Fruit fly (Drosophila melanogaster) whole organism, embryonic: ENCODE data around the gene CkIIbeta.
A peak's percentile ranks its signal among the peaks of the same experiment; 100 is the strongest.

Experiments
- Abd-B ChIP-seq: fragments of 200-800 bp; sonication (Bioruptor generic); optimal IDR thresholded peaks from 2 replicates; lab custom pipeline; 2018; ENCODE audit warnings: missing biosample characterization, mild to moderate bottlenecking, missing genetic modification characterization, moderate library complexity
- Bdp1 ChIP-seq: fragments of 200-800 bp; sonication (Bioruptor generic); optimal IDR thresholded peaks from 3 replicates; lab custom pipeline; 2016; ENCODE audit warnings: missing biosample characterization, missing genetic modification characterization
- CG10147 ChIP-seq: fragments of 200-800 bp; sonication (Bioruptor generic); optimal IDR thresholded peaks from 2 replicates; lab custom pipeline; 2019; ENCODE audit warnings: missing biosample characterization, mild to moderate bottlenecking, missing genetic modification characterization, moderate library complexity
- CG10209 ChIP-seq: fragments of 200-800 bp; sonication (Bioruptor generic); optimal IDR thresholded peaks from 3 replicates; lab custom pipeline; 2017; ENCODE audit warnings: missing biosample characterization, mild to moderate bottlenecking, missing genetic modification characterization, missing genetic modification reagents
- CG1024 ChIP-seq: fragments of 200-800 bp; sonication (Bioruptor generic); IDR thresholded peaks from 2 replicates; pipeline ENCODE4 v1.3.6; 2022; ENCODE audit warnings: missing biosample characterization, missing genetic modification characterization
- CG10462 ChIP-seq: fragments of 200-800 bp; sonication (Bioruptor generic); optimal IDR thresholded peaks from 2 replicates; lab custom pipeline; 2016; ENCODE audit warnings: missing biosample characterization, missing genetic modification characterization
- CG11560 ChIP-seq: fragments of 200-800 bp; sonication (Bioruptor generic); IDR thresholded peaks from 3 replicates; pipeline ENCODE4 v1.3.6; 2022; ENCODE audit warnings: missing biosample characterization, missing genetic modification characterization
- CG14014 ChIP-seq: fragments of 200-800 bp; sonication (Bioruptor generic); IDR thresholded peaks from 2 replicates; pipeline ENCODE4 v1.3.6; 2022; ENCODE audit warnings: missing biosample characterization, missing genetic modification characterization
- CG14965 ChIP-seq: fragments of 200-800 bp; sonication (Bioruptor generic); optimal IDR thresholded peaks from 2 replicates; lab custom pipeline; 2016; ENCODE audit warnings: missing biosample characterization, missing genetic modification characterization, borderline replicate concordance
- CG2202 ChIP-seq: fragments of 200-800 bp; sonication (Bioruptor generic); optimal IDR thresholded peaks from 2 replicates; lab custom pipeline; 2018; ENCODE audit warnings: missing biosample characterization, mild to moderate bottlenecking, missing genetic modification characterization
- CG2875 ChIP-seq: fragments of 200-800 bp; sonication (Bioruptor generic); optimal IDR thresholded peaks from 2 replicates; lab custom pipeline; 2017; ENCODE audit warnings: missing biosample characterization, mild to moderate bottlenecking, missing genetic modification characterization, missing genetic modification reagents
- CG31224 ChIP-seq: fragments of 200-800 bp; sonication (Bioruptor generic); IDR thresholded peaks from 2 replicates; pipeline ENCODE4 v1.3.6; 2022; ENCODE audit warnings: missing biosample characterization, missing genetic modification characterization
- CG3847 ChIP-seq: fragments of 200-800 bp; sonication (Bioruptor generic); IDR thresholded peaks from 2 replicates; pipeline ENCODE4 v1.3.6; 2022; ENCODE audit warnings: missing biosample characterization, missing genetic modification characterization
- CG43689 ChIP-seq: fragments of 200-800 bp; sonication (Bioruptor generic); IDR thresholded peaks from 2 replicates; pipeline ENCODE4 v1.3.6; 2022; ENCODE audit warnings: missing biosample characterization, missing genetic modification characterization
- CG6254 ChIP-seq: fragments of 200-800 bp; sonication (Bioruptor generic); optimal IDR thresholded peaks from 3 replicates; lab custom pipeline; 2017; ENCODE audit warnings: mild to moderate bottlenecking, missing biosample characterization, missing genetic modification reagents, missing genetic modification characterization
- CG7987 ChIP-seq: fragments of 200-800 bp; sonication (Bioruptor generic); optimal IDR thresholded peaks from 2 replicates; lab custom pipeline; 2018; ENCODE audit warnings: missing biosample characterization, mild to moderate bottlenecking, missing genetic modification characterization, moderate library complexity
- CG8290 ChIP-seq, 3 experiments: fragments of 200-800 bp; sonication (Bioruptor generic); optimal IDR thresholded peaks; 2 replicates each; lab custom pipeline; 2016 to 2019; ENCODE audit warnings: missing biosample characterization in 3 of 3, missing genetic modification characterization in 3 of 3, mild to moderate bottlenecking in 2 of 3, moderate library complexity in 1 of 3
- CG8924 ChIP-seq: fragments of 200-800 bp; optimal IDR thresholded peaks from 3 replicates; lab custom pipeline; 2019; ENCODE audit warnings: missing biosample characterization, mild to moderate bottlenecking, missing genetic modification characterization, moderate library complexity
- CHES-1-like ChIP-seq: fragments of 200-800 bp; sonication (Bioruptor generic); optimal IDR thresholded peaks from 2 replicates; lab custom pipeline; 2016; ENCODE audit warnings: missing biosample characterization, missing genetic modification characterization
- Deaf1 ChIP-seq: fragments of 200-800 bp; optimal IDR thresholded peaks from 3 replicates; lab custom pipeline; 2019; ENCODE audit warnings: missing biosample characterization, mild to moderate bottlenecking, missing genetic modification characterization, moderate library complexity
- E2f2 ChIP-seq: fragments of 200-800 bp; sonication (Bioruptor generic); IDR thresholded peaks from 2 replicates; pipeline ENCODE4 v1.3.6; 2022; ENCODE audit warnings: missing biosample characterization, missing genetic modification characterization
- Hmr ChIP-seq: fragments of 200-800 bp; sonication (Bioruptor generic); optimal IDR thresholded peaks from 3 replicates; lab custom pipeline; 2017; ENCODE audit warnings: mild to moderate bottlenecking, missing biosample characterization, missing genetic modification reagents, missing genetic modification characterization
- Hr39 ChIP-seq: fragments of >200 bp; optimal IDR thresholded peaks from 2 replicates; lab custom pipeline; 2017
- Mad ChIP-seq: fragments of 200-800 bp; sonication (Bioruptor generic); optimal IDR thresholded peaks from 2 replicates; lab custom pipeline; 2016; ENCODE audit warnings: missing biosample characterization, missing genetic modification characterization
- NC2β ChIP-seq: fragments of 200-800 bp; sonication (Bioruptor generic); optimal IDR thresholded peaks from 2 replicates; lab custom pipeline; 2016; ENCODE audit warnings: missing biosample characterization, missing genetic modification characterization
- NK7.1 ChIP-seq: fragments of 200-800 bp; sonication (Bioruptor generic); optimal IDR thresholded peaks from 3 replicates; lab custom pipeline; 2016; ENCODE audit warnings: missing biosample characterization, missing genetic modification characterization
- Optix ChIP-seq: fragments of 200-800 bp; sonication (Bioruptor generic); IDR thresholded peaks from 3 replicates; pipeline ENCODE4 v1.3.6; 2022; ENCODE audit warnings: missing biosample characterization, missing genetic modification characterization
- Six4 ChIP-seq: fragments of 200-800 bp; sonication (Bioruptor generic); optimal IDR thresholded peaks from 2 replicates; lab custom pipeline; 2016; ENCODE audit warnings: missing biosample characterization, missing genetic modification characterization
- Spps ChIP-seq: fragments of 200-800 bp; sonication (Bioruptor generic); optimal IDR thresholded peaks from 2 replicates; lab custom pipeline; 2018; ENCODE audit warnings: missing biosample characterization, mild to moderate bottlenecking, missing genetic modification characterization
- abd-A ChIP-seq: fragments of 200-800 bp; sonication (Bioruptor generic); optimal IDR thresholded peaks from 3 replicates; lab custom pipeline; 2019; ENCODE audit warnings: missing biosample characterization, mild to moderate bottlenecking, missing genetic modification characterization, moderate library complexity
- amos ChIP-seq: fragments of 200-800 bp; sonication (Bioruptor generic); IDR thresholded peaks from 2 replicates; pipeline ENCODE4 v1.3.6; 2022; ENCODE audit warnings: missing biosample characterization, missing genetic modification characterization; ENCODE audit not compliant: partially characterized antibody
- bab2 ChIP-seq: fragments of 200-800 bp; sonication (Bioruptor generic); optimal IDR thresholded peaks from 2 replicates; lab custom pipeline; 2016; ENCODE audit warnings: missing biosample characterization, missing genetic modification characterization
- bigmax ChIP-seq: fragments of 200-800 bp; sonication (Bioruptor generic); optimal IDR thresholded peaks from 2 replicates; lab custom pipeline; 2018; ENCODE audit warnings: missing biosample characterization, mild to moderate bottlenecking, missing genetic modification characterization
- chm ChIP-seq: fragments of 200-800 bp; sonication (Bioruptor generic); IDR thresholded peaks from 2 replicates; pipeline ENCODE4 v1.3.6; 2022; ENCODE audit warnings: missing biosample characterization, missing genetic modification characterization
- dmrt11E ChIP-seq: fragments of 200-800 bp; sonication (Bioruptor generic); optimal IDR thresholded peaks from 3 replicates; lab custom pipeline; 2018; ENCODE audit warnings: missing biosample characterization, mild to moderate bottlenecking, missing genetic modification characterization, moderate library complexity
- dpn ChIP-seq, 2 experiments: fragments of 200-800 bp; sonication (Bioruptor generic); optimal IDR thresholded peaks; 3 replicates each; lab custom pipeline; 2016; ENCODE audit warnings: missing biosample characterization in 2 of 2, missing genetic modification characterization in 2 of 2
- esg ChIP-seq: fragments of 200-800 bp; sonication (Bioruptor generic); conservative IDR thresholded peaks from 2 replicates; pipeline ENCODE4 v1.3.6; 2022; ENCODE audit warnings: missing biosample characterization, missing genetic modification characterization
- ewg ChIP-seq: fragments of 200-800 bp; sonication (Bioruptor generic); optimal IDR thresholded peaks from 3 replicates; lab custom pipeline; 2017; ENCODE audit warnings: mild to moderate bottlenecking, missing biosample characterization, missing genetic modification reagents, missing genetic modification characterization
- pfk ChIP-seq: fragments of 200-800 bp; sonication (Bioruptor generic); optimal IDR thresholded peaks from 2 replicates; lab custom pipeline; 2018; ENCODE audit warnings: missing biosample characterization, mild to moderate bottlenecking, missing genetic modification characterization, moderate library complexity
- pita ChIP-seq: fragments of 200-800 bp; sonication (Bioruptor generic); optimal IDR thresholded peaks from 2 replicates; lab custom pipeline; 2017; ENCODE audit warnings: missing biosample characterization, mild to moderate bottlenecking, missing genetic modification characterization
- pzg ChIP-seq: fragments of 200-800 bp; sonication (Bioruptor generic); optimal IDR thresholded peaks from 3 replicates; lab custom pipeline; 2018; ENCODE audit warnings: missing biosample characterization, mild to moderate bottlenecking, missing genetic modification characterization, moderate library complexity
- sc ChIP-seq, 3 experiments: fragments of >200 bp in 2 of 3; fragments of 200-800 bp in 1 of 3; sonication (Bioruptor generic) in 1 of 3; optimal IDR thresholded peaks; 2 replicates in 2 of 3; 3 replicates in 1 of 3; lab custom pipeline; 2017; ENCODE audit warnings: mild to moderate bottlenecking in 1 of 3, missing biosample characterization in 1 of 3, missing genetic modification characterization in 1 of 3, missing genetic modification reagents in 1 of 3
- sd ChIP-seq: fragments of 200-800 bp; sonication (Bioruptor generic); optimal IDR thresholded peaks from 3 replicates; lab custom pipeline; 2018; ENCODE audit warnings: missing biosample characterization, mild to moderate bottlenecking, missing genetic modification characterization, moderate library complexity
- shn ChIP-seq: fragments of 200-800 bp; sonication (Bioruptor generic); optimal IDR thresholded peaks from 3 replicates; lab custom pipeline; 2016; ENCODE audit warnings: missing biosample characterization, missing genetic modification characterization
- so ChIP-seq: fragments of 200-800 bp; sonication (Bioruptor generic); IDR thresholded peaks from 3 replicates; pipeline ENCODE4 v1.3.6; 2022; ENCODE audit warnings: missing biosample characterization, missing genetic modification characterization
- stwl ChIP-seq: fragments of 200-800 bp; sonication (Bioruptor generic); optimal IDR thresholded peaks from 3 replicates; lab custom pipeline; 2018; ENCODE audit warnings: missing biosample characterization, mild to moderate bottlenecking, missing genetic modification characterization, moderate library complexity
- sug ChIP-seq: fragments of 200-800 bp; optimal IDR thresholded peaks from 2 replicates; lab custom pipeline; 2019; ENCODE audit warnings: missing biosample characterization, mild to moderate bottlenecking, missing genetic modification characterization, moderate library complexity
- usp ChIP-seq: fragments of >200 bp; optimal IDR thresholded peaks from 2 replicates; lab custom pipeline; 2017; ENCODE audit warnings: missing biosample characterization, missing genetic modification characterization
- wor ChIP-seq: fragments of 200-800 bp; sonication (Bioruptor generic); IDR thresholded peaks from 2 replicates; pipeline ENCODE4 v1.3.6; 2022; ENCODE audit warnings: missing biosample characterization, missing genetic modification characterization

CkIIbeta gene

dm6 chrX:11846049-11846718 lies 53.9 kb downstream of the CkIIbeta start, which contains the start of gene CG15740 (continued):
- TF ChIP-seq CG11560 (tag; lab: Robert Waterston, UW) (no peak), dmrt11E (no peak), wor (GFP tag; lab: Robert Waterston, UW) (peak; percentile 45; the same call in 1 of the 2 replicates), Deaf1 (tag; lab: Kevin White, UChicago) (no peak), Bdp1 (GFP tag; lab: Kevin White, UChicago) (no peak), CG10147 (no peak), CG2202 (no peak), CG2875 (no peak), CG43689 (GFP tag; lab: Robert Waterston, UW) (no peak), sug (tag; lab: Kevin White, UChicago) (no peak), CG10209 (peak; percentile 2), CG7987 (GFP tag; lab: Kevin White, UChicago) (no peak), Mad (GFP tag; lab: Kevin White, UChicago) (no peak), CG8924 (tag; lab: Kevin White, UChicago) (no peak), Abd-B (GFP tag; lab: Kevin White, UChicago) (no peak), shn (GFP tag; lab: Kevin White, UChicago) (no peak), Hmr (GFP tag; lab: Kevin White, UChicago) (peak; percentile 17), so (GFP tag; lab: Robert Waterston, UW) (peak; percentile 67; the same call in 1 of the 3 replicates), Spps (no peak), chm (GFP tag; lab: Robert Waterston, UW) (no peak), Hr39 (lab: Kevin White, UChicago) (no peak), E2f2 (GFP tag; lab: Robert Waterston, UW) (peak; percentile 37; the same call in 1 of the 2 replicates), pfk (GFP tag; lab: Kevin White, UChicago) (no peak), bab2 (GFP tag; lab: Kevin White, UChicago) (peak; percentile 30), abd-A (no peak), NK7.1 (GFP tag; lab: Kevin White, UChicago) (no peak), stwl (tag; lab: Kevin White, UChicago) (no peak), CG31224 (GFP tag; lab: Robert Waterston, UW) (no peak), NC2β (GFP tag; lab: Kevin White, UChicago) (no peak), sd (tag; lab: Kevin White, UChicago) (no peak), CHES-1-like (GFP tag; lab: Kevin White, UChicago) (no peak), dpn (GFP tag; optimal IDR thresholded peaks at IDR 0.05; lab: Kevin White, UChicago) (peak; percentile 28 to 64), CG10462 (no peak), pita (no peak), Optix (peak; percentile 54; the same call in 1 of the 3 replicates), bigmax (no peak), CG8290 (GFP tag; optimal IDR thresholded peaks at IDR 0.05; lab: Kevin White, UChicago) (no peak), CG8290 (tag; optimal IDR thresholded peaks at IDR 0.05; lab: Kevin White, UChicago) (no peak), CG14014 (GFP tag; lab: Robert Waterston, UW) (peak; percentile 25; the same call in 1 of the 2 replicates), esg (GFP tag; lab: Robert Waterston, UW) (peak; percentile 69), CG6254 (GFP tag; lab: Kevin White, UChicago) (no peak), usp (GFP tag; lab: Kevin White, UChicago) (no peak), sc (optimal IDR thresholded peaks at IDR 0.05; lab: Kevin White, UChicago) (no peak), sc (GFP tag; optimal IDR thresholded peaks at IDR 0.05; lab: Kevin White, UChicago) (no peak), amos (GFP tag; lab: Robert Waterston, UW) (no peak), CG3847 (GFP tag; lab: Robert Waterston, UW) (no peak; the same call in none of the 2 replicates), CG1024 (GFP tag; lab: Robert Waterston, UW) (0 out of 2 replicates have a peak, but pooled peaks have one; percentile 16), ewg (GFP tag; lab: Kevin White, UChicago) (no peak), CG14965 (GFP tag; lab: Kevin White, UChicago) (no peak), Six4 (GFP tag; lab: Kevin White, UChicago) (no peak), pzg (GFP tag; lab: Kevin White, UChicago) (no peak)
